Worm (Caenorhabditis elegans): ENCODE results near the gene flp-5.

DNA sequence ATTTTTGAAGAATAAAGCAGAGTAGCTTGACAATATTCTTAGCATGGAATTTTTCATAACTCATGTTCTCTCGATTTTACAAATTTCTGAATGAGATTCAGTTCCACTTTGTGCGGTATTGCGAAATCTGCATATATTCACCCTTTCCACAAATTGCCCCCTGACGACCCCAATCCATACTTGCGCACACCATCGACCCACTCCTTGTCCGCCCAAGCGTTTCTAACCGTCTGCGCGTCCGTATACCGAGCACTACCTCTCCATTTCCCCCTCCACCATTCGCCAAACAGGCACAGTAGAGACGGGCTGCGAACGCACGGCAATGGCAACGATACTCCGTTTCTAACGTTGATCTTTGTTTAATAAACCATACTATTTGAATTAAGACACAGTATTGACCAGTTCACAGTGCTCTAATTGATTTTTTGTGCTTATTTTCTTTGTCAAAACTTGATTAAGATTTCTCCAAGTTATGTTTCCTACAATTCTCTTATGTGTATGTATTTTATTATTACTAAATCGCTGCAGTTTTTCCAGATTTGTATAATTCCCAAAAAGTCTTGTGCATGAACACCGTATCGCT is 28.7 kb downstream of the flp-5 start, which contains the start of gene utx-1:
- TF ChIP-seq nhr-11 (tag; optimal IDR thresholded peaks at IDR 0.05) (no peak), elt-1 (tag; optimal IDR thresholded peaks at IDR 0.05) (no peak), nhr-237 (tag; optimal IDR thresholded peaks at IDR 0.05) (no peak), nhr-12 (tag; optimal IDR thresholded peaks at IDR 0.05) (no peak), nhr-77 (tag; optimal IDR thresholded peaks at IDR 0.05) (no peak), gmeb-1 (tag; optimal IDR thresholded peaks at IDR 0.05) (no peak), F13H6.1 (tag; optimal IDR thresholded peaks at IDR 0.05) (peak; percentile 39), ceh-16 (tag; optimal IDR thresholded peaks at IDR 0.05) (no peak), zag-1 (tag; optimal IDR thresholded peaks at IDR 0.05) (no peak)

All from whole organism, L2 larva.